Fruit fly (Drosophila melanogaster) whole organism: ENCODE measurements around the gene CG34348.

Experiments used
- CG8478 ChIP-seq: fragments of >200 bp; optimal IDR thresholded peaks from 2 replicates; lab custom pipeline; 2018; ENCODE audit warnings: inconsistent platforms
- Dll ChIP-seq: fragments of >200 bp; optimal IDR thresholded peaks from 2 replicates; lab custom pipeline; 2017
- EcR ChIP-seq, 2 experiments: fragments of >200 bp; optimal IDR thresholded peaks; 2 replicates each; lab custom pipeline; 2017; ENCODE audit warnings: missing biosample characterization in 2 of 2, missing genetic modification characterization in 2 of 2, missing genetic modification reagents in 2 of 2
- psq ChIP-seq: fragments of >200 bp; optimal IDR thresholded peaks from 2 replicates; lab custom pipeline; 2017
- usp ChIP-seq: fragments of >200 bp; optimal IDR thresholded peaks from 2 replicates; lab custom pipeline; 2017; ENCODE audit warnings: missing biosample characterization, missing genetic modification characterization, mixed read lengths

DNA sequence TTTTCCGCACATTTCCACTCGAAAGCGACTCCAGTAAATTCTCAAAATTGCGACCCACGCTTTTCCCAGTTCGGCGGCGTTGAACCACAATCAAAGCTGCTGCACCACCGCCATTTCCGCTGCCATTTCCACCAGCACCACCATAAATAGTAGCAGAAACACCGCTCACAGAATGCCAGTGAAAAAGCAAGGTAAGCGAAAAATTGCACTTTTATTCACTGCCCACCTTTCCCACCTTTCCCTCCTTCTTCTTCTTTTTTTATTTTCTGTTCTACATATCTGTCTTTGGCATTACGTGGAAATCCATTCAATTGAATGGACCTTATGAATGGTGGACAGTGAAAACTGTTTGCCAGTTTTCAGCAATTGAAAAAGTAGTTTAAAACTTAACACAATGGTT, 34.6 kb downstream of the CG34348 start:
- TF ChIP-seq usp (no peak), EcR (GFP tag; optimal IDR thresholded peaks at IDR 0.05; lab: Kevin White, UChicago) (no peak), psq (lab: Kevin White, UChicago) (no peak), Dll (lab: Kevin White, UChicago) (no peak), CG8478 (lab: Kevin White, UChicago) (no peak)
